Worm (Caenorhabditis elegans) whole organism, L1 larva: Measurements from ENCODE around the gene cnc-4.

Source experiments
- C04F5.9 ChIP-seq: sonication (generic microtip); optimal IDR thresholded peaks from 2 replicates; lab custom pipeline; 2016; ENCODE audit warnings: missing genetic modification characterization, missing compliant biosample characterization
- C34B4.2 ChIP-seq: sonication (generic microtip); optimal IDR thresholded peaks from 2 replicates; lab custom pipeline; 2017; ENCODE audit warnings: mild to moderate bottlenecking, missing genetic modification characterization, missing compliant biosample characterization
- F16B12.6 ChIP-seq: fragments of 150-350 bp; optimal IDR thresholded peaks from 2 replicates; lab custom pipeline; 2014; ENCODE audit warnings: missing biosample characterization, missing genetic modification characterization
- aha-1 ChIP-seq: fragments of 150-350 bp; optimal IDR thresholded peaks from 2 replicates; lab custom pipeline; 2014; ENCODE audit warnings: missing biosample characterization, missing genetic modification characterization
- ceh-88 ChIP-seq: fragments of 200-800 bp; sonication (Bioruptor generic); IDR thresholded peaks from 2 replicates; pipeline ENCODE4 v1.3.6; 2022; ENCODE audit warnings: missing genetic modification characterization, missing compliant biosample characterization
- ces-1 ChIP-seq: fragments of 150-350 bp; optimal IDR thresholded peaks from 2 replicates; lab custom pipeline; 2014; ENCODE audit warnings: missing biosample characterization, missing genetic modification reagents, missing genetic modification characterization
- dpl-1 ChIP-seq, 3 experiments: fragments of 150-350 bp in 2 of 3; sonication (generic microtip) in 1 of 3; optimal IDR thresholded peaks; 2 replicates each; lab custom pipeline; 2014 to 2017; ENCODE audit warnings: missing biosample characterization in 3 of 3, missing genetic modification characterization in 3 of 3, missing genetic modification reagents in 3 of 3
- dsc-1 ChIP-seq: sonication (generic microtip); optimal IDR thresholded peaks from 2 replicates; lab custom pipeline; 2016; ENCODE audit warnings: mild to moderate bottlenecking, missing genetic modification characterization, missing compliant biosample characterization
- efl-1 ChIP-seq, 4 experiments: fragments of 150-350 bp; optimal IDR thresholded peaks in 3 of 4; peaks in 1 of 4; 1 replicate in 1 of 4; 2 replicates in 3 of 4; lab custom pipeline; 2014; ENCODE audit warnings: missing biosample characterization in 2 of 4, missing genetic modification characterization in 2 of 4, missing genetic modification reagents in 2 of 4
- egl-13 ChIP-seq: sonication (generic microtip); optimal IDR thresholded peaks from 2 replicates; lab custom pipeline; 2016; ENCODE audit warnings: missing genotype, missing genetic modification reagents, missing genetic modification characterization, missing compliant biosample characterization
- elt-2 ChIP-seq: sonication (generic microtip); optimal IDR thresholded peaks from 2 replicates; lab custom pipeline; 2016; ENCODE audit warnings: missing genetic modification characterization, mild to moderate bottlenecking, inconsistent platforms, missing compliant biosample characterization, missing genetic modification reagents
- elt-3 ChIP-seq, 6 experiments: fragments of 150-350 bp in 1 of 6; sonication (generic microtip); optimal IDR thresholded peaks; 2 replicates each; lab custom pipeline; 2017 to 2018; ENCODE audit warnings: missing biosample characterization in 6 of 6, missing genetic modification characterization in 6 of 6, inconsistent platforms in 1 of 6
- fkh-10 ChIP-seq: sonication (generic microtip); optimal IDR thresholded peaks from 2 replicates; lab custom pipeline; 2017; ENCODE audit warnings: missing biosample characterization, missing genetic modification reagents, missing genetic modification characterization
- fkh-8 ChIP-seq: sonication (generic microtip); optimal IDR thresholded peaks from 2 replicates; lab custom pipeline; 2016; ENCODE audit warnings: mild to moderate bottlenecking, missing genetic modification characterization, missing compliant biosample characterization
- fos-1 ChIP-seq: fragments of 150-350 bp; optimal IDR thresholded peaks from 2 replicates; lab custom pipeline; 2014; ENCODE audit warnings: missing biosample characterization, missing genetic modification characterization
- hpl-2 ChIP-seq: fragments of 150-350 bp; optimal IDR thresholded peaks from 2 replicates; lab custom pipeline; 2014; ENCODE audit warnings: missing biosample characterization, missing genetic modification reagents, missing genetic modification characterization
- irx-1 ChIP-seq: sonication (generic microtip); optimal IDR thresholded peaks from 2 replicates; lab custom pipeline; 2016; ENCODE audit warnings: missing genetic modification characterization, missing compliant biosample characterization
- jun-1 ChIP-seq: fragments of 150-350 bp; optimal IDR thresholded peaks from 2 replicates; lab custom pipeline; 2014; ENCODE audit warnings: missing biosample characterization, missing genetic modification reagents, missing genetic modification characterization
- lin-14 ChIP-seq: fragments of 200-800 bp; sonication (Bioruptor generic); optimal IDR thresholded peaks from 2 replicates; lab custom pipeline; 2018; ENCODE audit warnings: mild to moderate bottlenecking, missing genetic modification characterization, moderate library complexity, missing compliant biosample characterization
- lin-15B ChIP-seq: fragments of 150-350 bp; sonication (generic microtip); optimal IDR thresholded peaks from 3 replicates; lab custom pipeline; 2014; ENCODE audit warnings: missing biosample characterization, missing genetic modification characterization
- lir-3 ChIP-seq: sonication (generic microtip); optimal IDR thresholded peaks from 2 replicates; lab custom pipeline; 2016; ENCODE audit warnings: mild to moderate bottlenecking, missing genetic modification characterization, moderate library complexity, missing compliant biosample characterization; ENCODE audit not compliant: poor library complexity
- mef-2 ChIP-seq: fragments of 150-350 bp; optimal IDR thresholded peaks from 2 replicates; lab custom pipeline; 2014; ENCODE audit warnings: missing biosample characterization, missing genetic modification characterization
- nhr-19 ChIP-seq: fragments of 200-800 bp; sonication (Bioruptor generic); conservative IDR thresholded peaks from 2 replicates; pipeline ENCODE4 v1.3.6; 2022; ENCODE audit warnings: missing genetic modification characterization, missing compliant biosample characterization
- nhr-20 ChIP-seq: sonication (generic microtip); optimal IDR thresholded peaks from 2 replicates; lab custom pipeline; 2016; ENCODE audit warnings: mild to moderate bottlenecking, missing genetic modification characterization, missing compliant biosample characterization
- nhr-47 ChIP-seq: sonication (generic microtip); optimal IDR thresholded peaks from 2 replicates; lab custom pipeline; 2016; ENCODE audit warnings: mild to moderate bottlenecking, missing genetic modification characterization, moderate library complexity, missing compliant biosample characterization
- nhr-71 ChIP-seq: sonication (generic microtip); optimal IDR thresholded peaks from 2 replicates; lab custom pipeline; 2016; ENCODE audit warnings: mild to moderate bottlenecking, missing genetic modification characterization, moderate library complexity, missing compliant biosample characterization
- nhr-85 ChIP-seq: sonication (generic microtip); peaks from one replicate; lab custom pipeline; 2016; ENCODE audit warnings: missing genetic modification characterization, inconsistent platforms, missing compliant biosample characterization
- nhr-90 ChIP-seq: sonication (generic microtip); optimal IDR thresholded peaks from 2 replicates; lab custom pipeline; 2016; ENCODE audit warnings: mild to moderate bottlenecking, missing genetic modification characterization, missing compliant biosample characterization; ENCODE audit not compliant: poor library complexity
- pag-3 ChIP-seq: sonication (generic microtip); optimal IDR thresholded peaks from 2 replicates; lab custom pipeline; 2017; ENCODE audit warnings: missing genetic modification characterization, mild to moderate bottlenecking, missing compliant biosample characterization, antibody characterized with exemption, borderline replicate concordance; ENCODE audit not compliant: insufficient read depth
- pqm-1 ChIP-seq: sonication (generic microtip); optimal IDR thresholded peaks from 3 replicates; lab custom pipeline; 2017; ENCODE audit warnings: missing biosample characterization, missing genetic modification characterization
- snu-23 ChIP-seq: sonication (generic microtip); optimal IDR thresholded peaks from 2 replicates; lab custom pipeline; 2016; ENCODE audit warnings: missing genetic modification characterization, missing compliant biosample characterization
- sox-4 ChIP-seq: sonication (generic microtip); optimal IDR thresholded peaks from 2 replicates; lab custom pipeline; 2016; ENCODE audit warnings: missing genetic modification characterization, missing compliant biosample characterization
- sptf-1 ChIP-seq: fragments of 150-350 bp; optimal IDR thresholded peaks from 2 replicates; lab custom pipeline; 2014; ENCODE audit warnings: missing biosample characterization, missing genetic modification characterization
- swsn-7 ChIP-seq: sonication (generic microtip); optimal IDR thresholded peaks from 2 replicates; lab custom pipeline; 2016; ENCODE audit warnings: missing genetic modification characterization, missing compliant biosample characterization
- tbx-2 ChIP-seq: sonication (generic microtip); optimal IDR thresholded peaks from 2 replicates; lab custom pipeline; 2016; ENCODE audit warnings: missing genetic modification characterization, missing compliant biosample characterization
- tlp-1 ChIP-seq: fragments of 150-350 bp; optimal IDR thresholded peaks from 2 replicates; lab custom pipeline; 2014; ENCODE audit warnings: missing biosample characterization, missing genetic modification characterization
- unc-62 ChIP-seq: fragments of 150-350 bp; optimal IDR thresholded peaks from 2 replicates; lab custom pipeline; 2014; ENCODE audit warnings: missing biosample characterization, missing genetic modification reagents, missing genetic modification characterization
- unc-98 ChIP-seq: fragments of 200-800 bp; sonication (Bioruptor generic); IDR thresholded peaks from 2 replicates; pipeline ENCODE4 v1.3.6; 2022; ENCODE audit warnings: missing genetic modification characterization, missing compliant biosample characterization
- zag-1 ChIP-seq: fragments of 150-350 bp; optimal IDR thresholded peaks from 2 replicates; lab custom pipeline; 2014; ENCODE audit warnings: missing biosample characterization, missing genetic modification characterization
- ztf-4 ChIP-seq: fragments of 150-350 bp; optimal IDR thresholded peaks from 2 replicates; lab custom pipeline; 2014; ENCODE audit warnings: missing biosample characterization, missing genetic modification characterization

The cnc-4 gene

ce11 chrV:1422269-1422668, 24.7 kb upstream of the cnc-4 start:
- TF ChIP-seq lin-14 (GFP tag; lab: Kevin White, UChicago): peak; percentile 78
- TF ChIP-seq aha-1 (tag; lab: Kevin White, UChicago): no peak
- TF ChIP-seq fkh-10 (GFP tag; lab: Kevin White, UChicago): peak; percentile 8
- TF ChIP-seq tbx-2 (tag; lab: Kevin White, UChicago): no peak
- no peak for TF ChIP-seq nhr-71 (tag; lab: Kevin White, UChicago)
- TF ChIP-seq nhr-47 (tag; lab: Kevin White, UChicago): no peak
- TF ChIP-seq ztf-4 (tag; lab: Kevin White, UChicago): no peak
- no peak for TF ChIP-seq elt-2 (tag; lab: Kevin White, UChicago)
- no peak for TF ChIP-seq irx-1
- no peak for TF ChIP-seq unc-98 (GFP tag; lab: Robert Waterston, UW)

ce11 chrV:1423338-1423737, 23.7 kb upstream of the cnc-4 start:
- no peak for TF ChIP-seq F16B12.6 (tag; lab: Kevin White, UChicago)
- no peak for TF ChIP-seq unc-62
- no peak for TF ChIP-seq nhr-19
- TF ChIP-seq fkh-8 (tag; lab: Kevin White, UChicago): no peak
- TF ChIP-seq C04F5.9: no peak
- no peak for TF ChIP-seq swsn-7 (tag; lab: Kevin White, UChicago)
- TF ChIP-seq unc-98 (GFP tag; lab: Robert Waterston, UW): no peak

- TF ChIP-seq efl-1 (optimal IDR thresholded peaks at IDR 0.05; lab: Kevin White, UChicago) (no peak), efl-1 (GFP tag; optimal IDR thresholded peaks at IDR 0.05 in 1 of 2; lab: Kevin White, UChicago) (peak in 1 of 2 experiments; percentile 60), dsc-1 (tag; lab: Kevin White, UChicago) (no peak)
Measured at ce11 chrV:1425595-1425994, 21.4 kb upstream of the cnc-4 start, which contains the start of gene R12A1.3. R12A1.3 (minus strand) TSS chrV:1425794.

- TF ChIP-seq C34B4.2 (no peak), hpl-2 (GFP tag; lab: Kevin White, UChicago) (no peak), lir-3 (tag; lab: Kevin White, UChicago) (no peak), sox-4 (tag; lab: Kevin White, UChicago) (no peak), nhr-47 (tag; lab: Kevin White, UChicago) (no peak), mef-2 (no peak), nhr-90 (tag; lab: Kevin White, UChicago) (no peak), tlp-1 (tag; lab: Kevin White, UChicago) (no peak), ces-1 (GFP tag; lab: Kevin White, UChicago) (no peak), nhr-71 (tag; lab: Kevin White, UChicago) (no peak), lin-15B (tag; lab: Kevin White, UChicago) (no peak), fos-1 (tag; lab: Kevin White, UChicago) (no peak), pqm-1 (tag; lab: Kevin White, UChicago) (no peak), elt-2 (tag; lab: Kevin White, UChicago) (no peak)
Measured at ce11 chrV:1431702-1432187, 15.2 kb upstream of the cnc-4 start, which contains the start of gene ges-1. ges-1 (minus strand) TSS chrV:1432137.

- TF ChIP-seq F16B12.6 (tag; lab: Kevin White, UChicago) (no peak), ceh-88 (GFP tag; lab: Robert Waterston, UW) (no peak), egl-13 (no peak), elt-2 (tag; lab: Kevin White, UChicago) (peak; percentile 61), efl-1 (optimal IDR thresholded peaks at IDR 0.05; lab: Kevin White, UChicago) (no peak), efl-1 (GFP tag; optimal IDR thresholded peaks at IDR 0.05 in 1 of 2; lab: Kevin White, UChicago) (peak in 1 of 2 experiments; percentile 96), lir-3 (tag; lab: Kevin White, UChicago) (no peak), pag-3 (tag; lab: Kevin White, UChicago) (no peak), sptf-1 (no peak), lin-14 (GFP tag; lab: Kevin White, UChicago) (peak; percentile 19), elt-3 (tag; optimal IDR thresholded peaks at IDR 0.05; lab: Kevin White, UChicago) (no peak), jun-1 (tag; lab: Kevin White, UChicago) (no peak), dpl-1 (GFP tag; optimal IDR thresholded peaks at IDR 0.05; lab: Kevin White, UChicago) (peak in 2 of 3 experiments; percentile 19 to 80), zag-1 (tag; lab: Kevin White, UChicago) (no peak), lin-15B (tag; lab: Kevin White, UChicago) (no peak), nhr-90 (tag; lab: Kevin White, UChicago) (no peak), nhr-85 (tag; lab: Kevin White, UChicago) (peak; percentile 78), nhr-20 (tag; lab: Kevin White, UChicago) (peak; percentile 62), snu-23 (peak; percentile 36), aha-1 (tag; lab: Kevin White, UChicago) (peak; percentile 52)
- TF ChIP-seq, all 84 proteins: peak for 8
Measured at ce11 chrV:1432500-1433418, 14.2 kb upstream of the cnc-4 start.
